Fruit fly (Drosophila melanogaster): ENCODE measurements around the gene Polr2J.

Gene Polr2J

DNA sequence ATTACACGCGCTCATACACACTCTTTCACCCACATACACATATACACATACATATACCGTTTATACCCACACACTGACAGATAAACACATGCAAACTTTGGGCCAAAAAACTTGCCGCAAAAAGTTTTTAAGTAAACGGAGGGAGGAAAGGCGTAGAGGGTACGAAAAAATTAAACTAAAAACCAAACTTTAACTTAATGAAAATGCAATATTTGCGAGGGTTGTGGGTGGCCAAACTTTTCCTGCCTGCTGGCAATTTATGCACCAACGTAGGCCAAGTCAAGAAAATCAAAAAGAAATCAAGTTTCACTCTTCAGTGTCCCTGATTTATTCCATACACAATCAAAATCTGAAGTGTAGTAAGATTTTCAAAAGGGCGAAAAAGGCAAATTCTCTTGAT, 47.0 kb downstream of the Polr2J start, which contains the start of gene CG31804:
Gene CG31804 (plus strand): TSS at position 301 of the 400 bp plus-strand sequence.
- TF ChIP-seq CG8478 (optimal IDR thresholded peaks at IDR 0.05), result no peak
